Worm (Caenorhabditis elegans): Measurements from ENCODE around the gene clec-36.

Gene clec-36

ce11 chrV:16827485-16827884 lies 20.9 kb downstream of the clec-36 start, which contains the start of gene srh-216:
Gene srh-216 (minus strand): TSS chrV:16827585.
- TF ChIP-seq attf-5 (GFP tag; optimal IDR thresholded peaks at IDR 0.05), result no peak
- no peak for TF ChIP-seq nhr-80 (tag; optimal IDR thresholded peaks at IDR 0.05)
- TF ChIP-seq ceh-79 (tag; optimal IDR thresholded peaks at IDR 0.05), result no peak
- no peak for TF ChIP-seq F37B4.10 (GFP tag; IDR thresholded peaks at IDR 0.05)
- TF ChIP-seq attf-3 (GFP tag; conservative IDR thresholded peaks at IDR 0.05), result no peak
- TF ChIP-seq F49E8.2 (tag; optimal IDR thresholded peaks at IDR 0.05; ENCODE audit: insufficient read depth), result no peak
- TF ChIP-seq B0261.1 (tag; optimal IDR thresholded peaks at IDR 0.05), result no peak
- no peak for TF ChIP-seq K11D2.4 (GFP tag; IDR thresholded peaks at IDR 0.05)
- TF ChIP-seq cebp-1 (GFP tag; IDR thresholded peaks at IDR 0.05), result no peak
- TF ChIP-seq cebp-1 (tag; optimal IDR thresholded peaks at IDR 0.05), result no peak
- TF ChIP-seq cebp-2 (GFP tag; IDR thresholded peaks at IDR 0.05), result no peak
- TF ChIP-seq ccch-3 (GFP tag; optimal IDR thresholded peaks at IDR 0.05), result no peak
- TF ChIP-seq F23B12.7 (tag; optimal IDR thresholded peaks at IDR 0.05; ENCODE audit: insufficient read depth), result no peak
- no peak for TF ChIP-seq T07F8.4 (tag; optimal IDR thresholded peaks at IDR 0.05)
- TF ChIP-seq ets-4 (GFP tag; optimal IDR thresholded peaks at IDR 0.05), result no peak
- no peak for TF ChIP-seq akir-1 (GFP tag; optimal IDR thresholded peaks at IDR 0.05)

- TF ChIP-seq F37B4.10 (GFP tag; IDR thresholded peaks at IDR 0.05), result 0 out of 2 replicates have a peak, but pooled peaks have one; percentile 89
- TF ChIP-seq ztf-18 (tag; optimal IDR thresholded peaks at IDR 0.05), result no peak
Measured at ce11 chrV:16821270-16821737, 27.1 kb downstream of the clec-36 start, which contains the start of gene T20B3.14. Gene T20B3.14 (minus strand): TSS chrV:16821320.

- TF ChIP-seq snpc-4 (GFP tag; optimal IDR thresholded peaks at IDR 0.05) (no peak), snpc-4 (tag; optimal IDR thresholded peaks at IDR 0.05) (peak in 1 of 4 experiments; percentile 18), cebp-1 (GFP tag; IDR thresholded peaks at IDR 0.05) (no peak), cebp-1 (tag; optimal IDR thresholded peaks at IDR 0.05) (peak; percentile 17), snpc-1.1 (tag; optimal IDR thresholded peaks at IDR 0.05; ENCODE audit: insufficient read depth) (no peak), nfya-1 (tag; optimal IDR thresholded peaks at IDR 0.05; ENCODE audit: borderline replicate concordance, insufficient read depth) (no peak), lin-40 (tag; optimal IDR thresholded peaks at IDR 0.05) (no peak), egl-18 (GFP tag; IDR thresholded peaks at IDR 0.05) (no peak), nhr-80 (tag; optimal IDR thresholded peaks at IDR 0.05) (peak; percentile 56), lin-26 (GFP tag; IDR thresholded peaks at IDR 0.05) (no peak), T26A5.8 (tag; optimal IDR thresholded peaks at IDR 0.05) (no peak)
Measured at ce11 chrV:16816707-16817106, 31.7 kb downstream of the clec-36 start.

ce11 chrV:16815261-16815660 lies 33.1 kb downstream of the clec-36 start, which contains the start of gene T20B3.1:
Gene T20B3.1 (plus strand): TSS chrV:16815561.
- TF ChIP-seq hmg-20 (GFP tag; IDR thresholded peaks at IDR 0.05), result no peak
- no peak for TF ChIP-seq C06A6.2 (GFP tag; conservative IDR thresholded peaks at IDR 0.05)
- TF ChIP-seq F23B12.7 (tag; optimal IDR thresholded peaks at IDR 0.05; ENCODE audit: insufficient read depth), result no peak
- no peak for TF ChIP-seq ama-1 (optimal IDR thresholded peaks at IDR 0.05)
- TF ChIP-seq ama-1 (GFP tag; optimal IDR thresholded peaks at IDR 0.05), result no peak
- TF ChIP-seq nfya-2 (GFP tag; IDR thresholded peaks at IDR 0.05), result no peak
- TF ChIP-seq nhr-179 (tag; optimal IDR thresholded peaks at IDR 0.05), result no peak
- TF ChIP-seq cebp-2 (GFP tag; IDR thresholded peaks at IDR 0.05), result no peak
- no peak for TF ChIP-seq Y95B8A.8 (GFP tag; IDR thresholded peaks at IDR 0.05)
- no peak for TF ChIP-seq snpc-1.1 (tag; optimal IDR thresholded peaks at IDR 0.05; ENCODE audit: insufficient read depth)
- TF ChIP-seq akir-1 (GFP tag; optimal IDR thresholded peaks at IDR 0.05), result no peak
- no peak for TF ChIP-seq T26A5.8 (tag; optimal IDR thresholded peaks at IDR 0.05)

Data from whole organism, young adult.